Fruit fly (Drosophila melanogaster) whole organism: Measurements from ENCODE around the gene CG13038.
A peak's percentile ranks its signal among the peaks of the same experiment; 100 is the strongest.

Source experiments
- CG8478 ChIP-seq: fragments of >200 bp; optimal IDR thresholded peaks from 2 replicates; lab custom pipeline; 2018; ENCODE audit warnings: inconsistent platforms
- Dll ChIP-seq: fragments of >200 bp; optimal IDR thresholded peaks from 2 replicates; lab custom pipeline; 2017
- EcR ChIP-seq, 2 experiments: fragments of >200 bp; optimal IDR thresholded peaks; 2 replicates each; lab custom pipeline; 2017; ENCODE audit warnings: missing biosample characterization in 2 of 2, missing genetic modification characterization in 2 of 2, missing genetic modification reagents in 2 of 2
- pan ChIP-seq: fragments of >200 bp; optimal IDR thresholded peaks from 2 replicates; lab custom pipeline; 2017
- psq ChIP-seq: fragments of >200 bp; optimal IDR thresholded peaks from 2 replicates; lab custom pipeline; 2017
- usp ChIP-seq: fragments of >200 bp; optimal IDR thresholded peaks from 2 replicates; lab custom pipeline; 2017; ENCODE audit warnings: missing biosample characterization, missing genetic modification characterization, mixed read lengths

CG13038 gene

dm6 chr3L:16283821-16284220, 43.9 kb downstream of the CG13038 start, which contains the start of gene CG13048:
Gene CG13048, minus strand, starts transcription at chr3L:16283921.
- TF ChIP-seq psq (lab: Kevin White, UChicago): no peak
- TF ChIP-seq EcR (GFP tag; optimal IDR thresholded peaks at IDR 0.05; lab: Kevin White, UChicago): no peak
- TF ChIP-seq CG8478 (lab: Kevin White, UChicago): no peak
- no peak for TF ChIP-seq pan (lab: Kevin White, UChicago)
- no peak for TF ChIP-seq Dll (lab: Kevin White, UChicago)
- no peak for TF ChIP-seq usp (GFP tag; lab: Kevin White, UChicago)

dm6 chr3L:16281880-16282556, 45.7 kb downstream of the CG13038 start, which contains the start of gene CG13049:
Gene CG13049, minus strand, starts transcription at chr3L:16281930.
- TF ChIP-seq EcR (GFP tag; optimal IDR thresholded peaks at IDR 0.05; lab: Kevin White, UChicago) (no peak), Dll (lab: Kevin White, UChicago) (no peak), psq (lab: Kevin White, UChicago) (no peak), usp (GFP tag; lab: Kevin White, UChicago) (no peak), CG8478 (lab: Kevin White, UChicago) (no peak), pan (lab: Kevin White, UChicago) (no peak)

dm6 chr3L:16279987-16280454, 47.7 kb downstream of the CG13038 start, which contains the start of gene CG13064:
Gene CG13064, plus strand, starts transcription at chr3L:16280404.
- peak in 1 of 2 experiments; percentile 54 for TF ChIP-seq EcR (GFP tag; optimal IDR thresholded peaks at IDR 0.05; lab: Kevin White, UChicago)
- TF ChIP-seq psq (lab: Kevin White, UChicago): no peak

dm6 chr3L:16279171-16279570, 48.5 kb downstream of the CG13038 start, which contains the start of gene CG13050:
Gene CG13050, minus strand, starts transcription at chr3L:16279271.
- no peak for TF ChIP-seq EcR (GFP tag; optimal IDR thresholded peaks at IDR 0.05; lab: Kevin White, UChicago)
- TF ChIP-seq pan (lab: Kevin White, UChicago): no peak
- TF ChIP-seq usp (GFP tag; lab: Kevin White, UChicago): no peak
- TF ChIP-seq Dll (lab: Kevin White, UChicago): no peak
